Fruit fly (Drosophila melanogaster) whole organism, pupa: ENCODE data around the gene ato.

Experiments
- CG12605 ChIP-seq: fragments of 200-800 bp; sonication (Bioruptor generic); IDR thresholded peaks from 2 replicates; pipeline ENCODE4 v1.3.6; 2022; ENCODE audit warnings: missing biosample characterization, missing genetic modification characterization
- CG14655 ChIP-seq: fragments of 200-800 bp; sonication (Bioruptor generic); optimal IDR thresholded peaks from 3 replicates; lab custom pipeline; 2017; ENCODE audit warnings: mild to moderate bottlenecking, missing biosample characterization, missing genetic modification reagents, missing genetic modification characterization
- CG32121 ChIP-seq: fragments of 200-800 bp; sonication (Bioruptor generic); IDR thresholded peaks from 2 replicates; pipeline ENCODE4 v1.3.6; 2022; ENCODE audit warnings: missing biosample characterization, missing genetic modification characterization
- CG8159 ChIP-seq: fragments of 200-800 bp; sonication (Bioruptor generic); optimal IDR thresholded peaks from 3 replicates; lab custom pipeline; 2018; ENCODE audit warnings: missing biosample characterization, mild to moderate bottlenecking, missing genetic modification characterization, moderate library complexity
- EcR ChIP-seq: fragments of 200-800 bp; sonication (Bioruptor generic); optimal IDR thresholded peaks from 3 replicates; lab custom pipeline; 2019; ENCODE audit warnings: missing biosample characterization, missing genetic modification characterization, mild to moderate bottlenecking, moderate library complexity, missing genetic modification reagents
- Ets98B ChIP-seq: fragments of 200-800 bp; sonication (Bioruptor generic); IDR thresholded peaks from 2 replicates; pipeline ENCODE4 v1.3.6; 2022; ENCODE audit warnings: missing biosample characterization, missing genetic modification characterization
- fd96Ca ChIP-seq: fragments of 200-800 bp; sonication (Bioruptor generic); IDR thresholded peaks from 3 replicates; pipeline ENCODE4 v1.3.6; 2022; ENCODE audit warnings: missing biosample characterization, missing genetic modification characterization

DNA sequence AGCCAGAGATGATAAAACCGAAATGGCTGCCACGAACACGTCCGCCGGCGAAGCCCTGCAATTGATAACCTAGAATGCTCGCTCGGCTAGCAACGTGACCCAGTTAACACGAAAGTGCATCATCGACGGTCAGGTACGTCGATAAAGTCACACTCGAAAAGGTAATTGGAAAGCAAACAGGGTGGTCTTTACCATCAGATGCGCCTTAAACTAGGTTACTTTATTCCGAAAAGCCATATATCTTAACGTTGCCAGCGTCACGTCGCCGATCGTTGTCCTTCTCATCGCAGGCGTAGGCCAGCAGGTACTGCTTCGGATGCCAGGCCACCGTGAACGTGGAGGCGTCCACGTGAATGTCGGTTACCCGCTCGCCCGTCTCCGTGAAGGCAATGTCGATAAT lies 29.4 kb downstream of the ato start:
- TF ChIP-seq EcR (GFP tag; lab: Kevin White, UChicago) (no peak), CG8159 (tag; lab: Kevin White, UChicago) (no peak), Ets98B (GFP tag; lab: Robert Waterston, UW) (no peak), CG14655 (GFP tag; lab: Kevin White, UChicago) (no peak), CG12605 (GFP tag; lab: Robert Waterston, UW) (no peak), CG32121 (GFP tag; lab: Robert Waterston, UW) (no peak), fd96Ca (GFP tag; lab: Robert Waterston, UW) (no peak)
